Worm (Caenorhabditis elegans) whole organism, L2 larva: ENCODE results near the gene C06E4.1.
"Not testable (repeated sequence)": the region's sequence is repeated elsewhere in the genome, so short reads cannot be mapped to it uniquely, and the experiment has no call there.

Experiments
- ZK546.5 ChIP-seq: sonication (generic microtip); optimal IDR thresholded peaks from 2 replicates; lab custom pipeline; 2017; ENCODE audit warnings: missing biosample characterization, missing genetic modification characterization
- aly-2 ChIP-seq: fragments of 150-350 bp; optimal IDR thresholded peaks from 2 replicates; lab custom pipeline; 2014; ENCODE audit warnings: missing biosample characterization, missing genetic modification characterization
- elt-1 ChIP-seq: fragments of 150-350 bp; optimal IDR thresholded peaks from 2 replicates; lab custom pipeline; 2014; ENCODE audit warnings: missing biosample characterization, missing genetic modification characterization
- lin-13 ChIP-seq: fragments of 150-350 bp; optimal IDR thresholded peaks from 2 replicates; lab custom pipeline; 2014; ENCODE audit warnings: missing biosample characterization, missing genetic modification reagents, missing genetic modification characterization
- lsy-2 ChIP-seq, 2 experiments: fragments of 150-350 bp in 1 of 2; sonication (generic microtip) in 1 of 2; optimal IDR thresholded peaks; 2 replicates each; lab custom pipeline; 2014 to 2017; ENCODE audit warnings: missing biosample characterization in 2 of 2, missing genetic modification characterization in 2 of 2
- ztf-1 ChIP-seq: fragments of 200-800 bp; sonication (Bioruptor generic); conservative IDR thresholded peaks from 2 replicates; pipeline ENCODE4 v1.3.6; 2022; ENCODE audit warnings: missing genetic modification characterization, missing compliant biosample characterization
- ztf-4 ChIP-seq: fragments of 150-350 bp; optimal IDR thresholded peaks from 2 replicates; lab custom pipeline; 2014; ENCODE audit warnings: missing biosample characterization, missing genetic modification characterization

DNA sequence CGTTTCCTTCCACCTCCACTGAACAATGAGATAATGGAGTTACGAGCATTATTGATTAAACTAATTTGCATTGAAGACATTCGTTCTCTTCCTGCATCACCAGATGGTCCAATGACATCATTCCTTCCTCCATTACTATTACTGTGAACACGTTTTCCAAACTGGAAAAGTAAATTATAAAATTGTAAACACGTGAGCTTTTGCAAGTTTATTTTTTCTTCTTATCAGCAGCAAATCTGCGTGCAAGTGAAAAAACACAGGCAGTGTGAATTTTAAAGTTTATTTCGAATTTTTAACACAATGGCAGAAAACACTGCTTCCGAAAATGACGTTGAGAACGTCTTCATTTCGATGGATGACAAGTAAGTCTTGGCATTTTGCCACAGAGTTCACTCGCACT, 35.8 kb upstream of the C06E4.1 start, which contains the start of gene D2024.1:
- not testable (repeated sequence) for TF ChIP-seq lsy-2 (tag; optimal IDR thresholded peaks at IDR 0.05; lab: Kevin White, UChicago); ztf-1 (GFP tag; lab: Robert Waterston, UW); ZK546.5 (tag; lab: Kevin White, UChicago); lin-13; aly-2; elt-1; ztf-4 (tag; lab: Kevin White, UChicago)
